Worm (Caenorhabditis elegans) whole organism, early embryonic: ENCODE results near the gene mcat-1.

Experiments used
- B0310.2 ChIP-seq: sonication (generic microtip); optimal IDR thresholded peaks from 2 replicates; lab custom pipeline; 2016; ENCODE audit warnings: mild to moderate bottlenecking, missing genetic modification characterization, missing compliant biosample characterization
- F13C5.2 ChIP-seq: sonication (generic microtip); optimal IDR thresholded peaks from 2 replicates; lab custom pipeline; 2017; ENCODE audit warnings: mild to moderate bottlenecking, missing genetic modification characterization, inconsistent platforms, missing compliant biosample characterization
- aly-1 ChIP-seq: sonication (generic microtip); optimal IDR thresholded peaks from 2 replicates; lab custom pipeline; 2016; ENCODE audit warnings: missing genetic modification characterization, missing compliant biosample characterization
- ama-1 ChIP-seq: fragments of 150-350 bp; optimal IDR thresholded peaks from 2 replicates; lab custom pipeline; 2014
- ceh-13 ChIP-seq: fragments of 200-800 bp; sonication (Bioruptor generic); optimal IDR thresholded peaks from 2 replicates; lab custom pipeline; 2018; ENCODE audit warnings: mild to moderate bottlenecking, missing genetic modification characterization, missing compliant biosample characterization
- ceh-36 ChIP-seq: sonication (generic microtip); optimal IDR thresholded peaks from 2 replicates; lab custom pipeline; 2016; ENCODE audit warnings: missing genetic modification characterization, inconsistent platforms, missing compliant biosample characterization
- ets-7 ChIP-seq: sonication (generic microtip); optimal IDR thresholded peaks from 2 replicates; lab custom pipeline; 2016; ENCODE audit warnings: missing genotype, missing genetic modification characterization, missing compliant biosample characterization
- flt-1 ChIP-seq: fragments of 200-800 bp; sonication (Bioruptor generic); IDR thresholded peaks from 2 replicates; pipeline ENCODE4 v1.3.6; 2022; ENCODE audit warnings: missing genetic modification characterization, missing compliant biosample characterization
- hmbx-1 ChIP-seq: sonication (generic microtip); optimal IDR thresholded peaks from 2 replicates; lab custom pipeline; 2016; ENCODE audit warnings: mild to moderate bottlenecking, missing genetic modification characterization, missing compliant biosample characterization
- hmg-4 ChIP-seq: fragments of 200-800 bp; sonication (Bioruptor generic); optimal IDR thresholded peaks from 2 replicates; lab custom pipeline; 2018; ENCODE audit warnings: mild to moderate bottlenecking, missing genetic modification characterization, missing compliant biosample characterization
- hnd-1 ChIP-seq: sonication (generic microtip); optimal IDR thresholded peaks from 2 replicates; lab custom pipeline; 2016; ENCODE audit warnings: missing genetic modification characterization, missing compliant biosample characterization
- pes-1 ChIP-seq: fragments of 200-800 bp; sonication (Bioruptor generic); IDR thresholded peaks from 2 replicates; pipeline ENCODE4 v1.3.6; 2022; ENCODE audit warnings: missing genetic modification reagents, missing genetic modification characterization, missing compliant biosample characterization
- scrt-1 ChIP-seq: fragments of 200-800 bp; sonication (Bioruptor generic); IDR thresholded peaks from 2 replicates; pipeline ENCODE4 v1.3.6; 2022; ENCODE audit warnings: missing genetic modification characterization, missing compliant biosample characterization
- sea-1 ChIP-seq: fragments of 200-800 bp; sonication (Bioruptor generic); conservative IDR thresholded peaks from 2 replicates; pipeline ENCODE4 v1.3.6; 2022; ENCODE audit warnings: missing genetic modification characterization, missing compliant biosample characterization
- tbx-11 ChIP-seq: fragments of 200-800 bp; sonication (Bioruptor generic); IDR thresholded peaks from 2 replicates; pipeline ENCODE4 v1.3.6; 2022; ENCODE audit warnings: missing genetic modification characterization, missing compliant biosample characterization
- tbx-37 ChIP-seq: fragments of 200-800 bp; sonication (Bioruptor generic); conservative IDR thresholded peaks from 2 replicates; pipeline ENCODE4 v1.3.6; 2022; ENCODE audit warnings: missing genetic modification reagents, missing genetic modification characterization, missing compliant biosample characterization
- tra-4 ChIP-seq: sonication (generic microtip); optimal IDR thresholded peaks from 2 replicates; lab custom pipeline; 2017; ENCODE audit warnings: missing genetic modification characterization, missing compliant biosample characterization

The mcat-1 gene

ce11 chrII:91419-91818 is at the start of gene mcat-1:
Gene mcat-1 (minus strand): TSS chrII:91519.
- no peak for TF ChIP-seq F13C5.2 (tag; lab: Kevin White, UChicago)

ce11 chrII:135166-135565 is 43.8 kb upstream of the mcat-1 start, which contains the start of gene K10B4.1:
Gene K10B4.1 (plus strand): TSS chrII:135466.
- no peak for TF ChIP-seq tbx-37 (GFP tag; lab: Robert Waterston, UW)
- no peak for TF ChIP-seq scrt-1
- no peak for TF ChIP-seq pes-1 (GFP tag; lab: Robert Waterston, UW)
- no peak for TF ChIP-seq tbx-11
- TF ChIP-seq ets-7 (tag; lab: Kevin White, UChicago): no peak
- TF ChIP-seq hnd-1 (tag; lab: Kevin White, UChicago): no peak
- TF ChIP-seq hmbx-1 (tag; lab: Kevin White, UChicago): no peak
- TF ChIP-seq sea-1: no peak
- TF ChIP-seq B0310.2 (tag; lab: Kevin White, UChicago): no peak

DNA sequence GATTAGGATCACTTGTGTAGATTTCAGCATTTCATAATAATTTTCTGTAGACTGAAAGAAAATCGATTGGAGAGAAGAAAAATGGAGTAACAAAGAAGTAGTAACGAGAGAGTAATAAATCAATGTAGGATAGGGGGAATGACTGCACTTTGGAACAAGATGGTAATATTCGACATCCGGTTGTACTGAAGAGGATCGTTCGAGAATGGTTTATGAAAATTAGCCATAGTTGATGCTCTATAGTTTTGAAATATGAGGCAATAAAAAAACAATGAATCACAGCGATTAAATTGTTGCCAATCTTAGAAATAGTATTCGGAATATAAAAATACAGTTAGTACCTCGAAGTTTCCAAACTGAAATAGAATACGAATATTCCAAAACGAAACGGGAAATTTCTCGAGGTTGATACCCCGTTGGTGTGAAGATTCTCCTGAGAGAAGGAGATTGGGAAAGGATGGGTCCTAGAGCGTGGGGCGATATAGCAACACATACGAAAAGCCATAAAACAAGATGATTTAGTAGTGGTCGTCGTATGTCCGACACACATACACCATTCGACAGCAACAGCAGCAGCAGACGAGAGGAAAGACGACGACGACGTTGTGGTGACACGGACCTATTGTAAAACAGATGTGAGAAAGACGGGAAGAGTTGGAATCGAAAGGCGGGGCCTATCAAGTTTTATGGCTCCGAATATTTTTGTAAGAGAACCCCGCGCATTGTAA is 42.4 kb upstream of the mcat-1 start, which contains the start of gene cwn-1:
cwn-1 (minus strand) TSS at position 51 of the 728 bp plus-strand sequence.
- TF ChIP-seq aly-1 (tag; lab: Kevin White, UChicago) (no peak), ceh-36 (no peak), scrt-1 (no peak), tra-4 (tag; lab: Kevin White, UChicago) (no peak), flt-1 (no peak), ets-7 (tag; lab: Kevin White, UChicago) (no peak), ceh-13 (GFP tag; lab: Kevin White, UChicago) (no peak), ama-1 (lab: Kevin White, UChicago) (no peak), sea-1 (no peak), tbx-37 (GFP tag; lab: Robert Waterston, UW) (no peak), hmbx-1 (tag; lab: Kevin White, UChicago) (no peak), F13C5.2 (tag; lab: Kevin White, UChicago) (no peak), pes-1 (GFP tag; lab: Robert Waterston, UW) (no peak)

DNA sequence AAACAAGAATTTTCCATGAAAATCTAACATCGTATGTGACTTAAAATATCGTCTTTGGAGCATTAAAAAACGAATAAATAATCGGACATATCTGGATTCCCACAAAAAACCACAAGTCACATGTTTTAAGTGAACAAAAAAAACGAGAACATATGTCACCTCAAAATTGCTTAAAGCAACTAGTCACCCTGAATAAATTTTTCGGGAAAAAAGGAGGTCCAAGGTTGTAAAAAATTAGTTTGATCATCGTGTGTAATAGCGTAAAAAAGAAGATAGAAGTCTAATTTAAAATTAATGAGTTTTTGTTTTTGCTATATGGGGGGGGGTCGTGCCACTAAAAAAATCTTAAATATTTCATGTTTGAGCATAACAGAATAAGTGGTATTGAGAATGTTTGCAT is 38.5 kb upstream of the mcat-1 start:
- TF ChIP-seq F13C5.2 (tag; lab: Kevin White, UChicago): no peak

ce11 chrII:128929-129328 is 37.6 kb upstream of the mcat-1 start, which contains the start of gene srd-3:
Gene srd-3 (minus strand): TSS chrII:129029.
- TF ChIP-seq tra-4 (tag; lab: Kevin White, UChicago): no peak
- TF ChIP-seq ceh-13 (GFP tag; lab: Kevin White, UChicago): no peak
- no peak for TF ChIP-seq sea-1
- no peak for TF ChIP-seq ets-7 (tag; lab: Kevin White, UChicago)
- TF ChIP-seq flt-1: no peak
- TF ChIP-seq pes-1 (GFP tag; lab: Robert Waterston, UW): no peak
- TF ChIP-seq aly-1 (tag; lab: Kevin White, UChicago): no peak
- TF ChIP-seq tbx-37 (GFP tag; lab: Robert Waterston, UW): no peak
- TF ChIP-seq ama-1 (lab: Kevin White, UChicago): no peak
- TF ChIP-seq hmbx-1 (tag; lab: Kevin White, UChicago): no peak
- no peak for TF ChIP-seq F13C5.2 (tag; lab: Kevin White, UChicago)
- TF ChIP-seq tbx-11: no peak
- TF ChIP-seq hmg-4 (GFP tag; lab: Kevin White, UChicago): no peak
- TF ChIP-seq B0310.2 (tag; lab: Kevin White, UChicago): no peak
- TF ChIP-seq scrt-1: no peak
- TF ChIP-seq ceh-36: no peak
- TF ChIP-seq hnd-1 (tag; lab: Kevin White, UChicago): no peak

DNA sequence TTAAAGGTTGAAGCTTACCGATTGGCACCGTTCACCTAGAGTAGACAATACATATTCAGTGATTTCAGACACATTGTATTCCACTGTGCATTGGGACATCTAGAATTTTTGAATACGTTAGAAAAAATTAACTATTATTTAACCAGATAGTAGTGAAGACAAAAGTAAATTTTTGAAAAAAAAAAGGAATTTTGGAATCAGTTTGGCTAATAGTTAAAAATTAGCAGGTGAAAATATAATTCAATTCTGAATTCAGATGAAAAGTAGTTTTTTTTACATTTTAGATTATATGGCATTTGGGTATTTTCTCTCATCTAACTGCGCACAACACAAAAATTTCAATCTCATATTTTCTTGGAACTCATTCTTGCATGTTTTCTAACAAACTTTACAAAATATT is 33.6 kb upstream of the mcat-1 start, which contains the start of gene nmur-2:
nmur-2 (minus strand) TSS at position 101 of the 400 bp plus-strand sequence.
- no peak for TF ChIP-seq scrt-1

- TF ChIP-seq hmbx-1 (tag; lab: Kevin White, UChicago) (no peak), aly-1 (tag; lab: Kevin White, UChicago) (no peak), flt-1 (no peak), ama-1 (lab: Kevin White, UChicago) (no peak), hmg-4 (GFP tag; lab: Kevin White, UChicago) (no peak), ets-7 (tag; lab: Kevin White, UChicago) (no peak), tra-4 (tag; lab: Kevin White, UChicago) (no peak), hnd-1 (tag; lab: Kevin White, UChicago) (no peak), pes-1 (GFP tag; lab: Robert Waterston, UW) (no peak), ceh-13 (GFP tag; lab: Kevin White, UChicago) (no peak), B0310.2 (tag; lab: Kevin White, UChicago) (no peak)
Measured at ce11 chrII:122494-122893, 31.2 kb upstream of the mcat-1 start.

- TF ChIP-seq tbx-37 (GFP tag; lab: Robert Waterston, UW) (no peak), tra-4 (tag; lab: Kevin White, UChicago) (no peak), hmbx-1 (tag; lab: Kevin White, UChicago) (no peak), hmg-4 (GFP tag; lab: Kevin White, UChicago) (no peak), tbx-11 (no peak), ceh-13 (GFP tag; lab: Kevin White, UChicago) (no peak), aly-1 (tag; lab: Kevin White, UChicago) (no peak), hnd-1 (tag; lab: Kevin White, UChicago) (no peak), flt-1 (no peak), sea-1 (no peak), F13C5.2 (tag; lab: Kevin White, UChicago) (no peak), ceh-36 (no peak), scrt-1 (no peak), pes-1 (GFP tag; lab: Robert Waterston, UW) (no peak), ets-7 (tag; lab: Kevin White, UChicago) (no peak), B0310.2 (tag; lab: Kevin White, UChicago) (no peak), ama-1 (lab: Kevin White, UChicago) (no peak)
Measured at ce11 chrII:122008-122407, 30.7 kb upstream of the mcat-1 start.
